Fruit fly (Drosophila melanogaster): ENCODE measurements around the gene CG43923.

Gene CG43923

DNA sequence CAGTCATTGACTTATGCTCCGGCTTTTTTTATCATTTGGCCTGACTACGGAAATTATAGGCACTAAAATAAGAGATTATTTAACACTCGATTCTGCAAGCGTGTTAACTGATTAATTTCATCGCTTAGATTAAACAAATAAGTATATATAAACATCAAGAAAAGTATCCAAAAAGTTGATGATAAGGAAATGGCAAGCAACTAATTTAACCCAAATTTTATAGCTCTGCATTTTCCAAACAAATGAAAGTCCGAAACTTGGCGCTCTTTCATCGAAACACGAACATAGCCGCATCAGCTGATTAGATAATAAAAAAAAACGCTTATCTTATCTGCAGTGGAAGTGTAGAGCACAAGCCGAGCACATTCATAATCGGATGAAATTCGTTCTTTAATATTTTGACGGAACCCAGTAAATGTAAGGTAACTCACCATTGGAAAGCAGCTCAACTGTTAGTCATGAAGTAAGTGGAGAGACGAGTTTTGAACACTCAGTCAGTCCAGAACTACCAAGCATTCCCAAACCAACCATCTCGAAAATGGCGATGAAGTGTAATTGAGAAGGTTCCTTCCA is 46.2 kb downstream of the CG43923 start, which contains the start of gene CG18480 (continued):
- TF ChIP-seq Optix (GFP tag; IDR thresholded peaks at IDR 0.05), result 0 out of 3 replicates have a peak, but pooled peaks have one; percentile 47
- no peak for TF ChIP-seq CkIIα-i1 (GFP tag; IDR thresholded peaks at IDR 0.05)
- peak; percentile 47 for TF ChIP-seq Hmr (GFP tag; optimal IDR thresholded peaks at IDR 0.05)
- TF ChIP-seq fd64A (GFP tag; optimal IDR thresholded peaks at IDR 0.05), result no peak
- TF ChIP-seq Fer2 (tag; optimal IDR thresholded peaks at IDR 0.05), result peak; percentile 35
- TF ChIP-seq lov (optimal IDR thresholded peaks at IDR 0.05), result no peak
- TF ChIP-seq lov (GFP tag; IDR thresholded peaks at IDR 0.05), result no peak
- peak; percentile 47 for TF ChIP-seq CHES-1-like (GFP tag; optimal IDR thresholded peaks at IDR 0.05)
- TF ChIP-seq tna (GFP tag; IDR thresholded peaks at IDR 0.05; ENCODE audit: partially characterized antibody), result no peak
- peak in 1 of 2 experiments; percentile 25 for TF ChIP-seq crp (GFP tag; optimal IDR thresholded peaks at IDR 0.05)
- TF ChIP-seq CG14050 (GFP tag; IDR thresholded peaks at IDR 0.05), result no peak
- TF ChIP-seq cwo (GFP tag; optimal IDR thresholded peaks at IDR 0.05), result peak; percentile 50
- no peak for TF ChIP-seq CG16815 (GFP tag; optimal IDR thresholded peaks at IDR 0.05)
- no peak; the same call in 3 of the 4 replicates for TF ChIP-seq Gug (GFP tag; IDR thresholded peaks at IDR 0.05)
- TF ChIP-seq luna (GFP tag; optimal IDR thresholded peaks at IDR 0.05), result no peak
- TF ChIP-seq sens (GFP tag), result peak; percentile 84
- no peak for TF ChIP-seq jing (GFP tag; optimal IDR thresholded peaks at IDR 0.05)
- no peak for TF ChIP-seq CG4360 (GFP tag; IDR thresholded peaks at IDR 0.05)
- TF ChIP-seq bab2 (GFP tag; optimal IDR thresholded peaks at IDR 0.05), result peak; percentile 39
- TF ChIP-seq PHDP (tag; optimal IDR thresholded peaks at IDR 0.05), result no peak
- no peak for TF ChIP-seq CG7963 (GFP tag; IDR thresholded peaks at IDR 0.05; ENCODE audit: partially characterized antibody)
- TF ChIP-seq crol (GFP tag; IDR thresholded peaks at IDR 0.05), result no peak

DNA sequence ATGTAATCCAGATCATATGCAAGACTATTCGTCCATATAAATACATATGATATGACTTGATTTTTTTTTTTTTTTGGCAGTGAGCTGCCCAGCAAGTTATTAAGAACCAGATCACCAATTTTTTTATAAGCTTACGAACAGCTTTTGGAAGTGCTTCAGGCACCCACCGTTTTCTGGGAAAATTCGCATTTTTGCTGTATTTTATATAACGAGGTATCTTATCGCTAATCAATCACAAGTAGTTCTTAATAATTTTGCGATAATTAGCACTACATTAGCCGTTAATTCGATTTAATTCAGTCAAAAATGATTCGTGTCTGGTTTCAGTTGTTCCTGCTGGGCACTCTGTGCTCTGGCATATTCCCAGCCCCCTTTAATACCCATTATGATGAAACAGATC is 47.5 kb downstream of the CG43923 start, which contains the start of gene CG7631:
TSS of gene CG7631 (plus strand) at position 301 of the 400 bp plus-strand sequence.
- no peak for TF ChIP-seq Chrac-16 (GFP tag; optimal IDR thresholded peaks at IDR 0.05)
- no peak for TF ChIP-seq sc (optimal IDR thresholded peaks at IDR 0.05)
- no peak for TF ChIP-seq sc (GFP tag; optimal IDR thresholded peaks at IDR 0.05)
- peak; percentile 20 for TF ChIP-seq Ets65A (GFP tag)
- TF ChIP-seq Atf6 (GFP tag; IDR thresholded peaks at IDR 0.05), result no peak

All from whole organism, embryonic.